Worm (Caenorhabditis elegans) whole organism, late embryonic: ENCODE measurements around the gene K10D11.4.

Experiments used
- ama-1 ChIP-seq: fragments of 150-350 bp; optimal IDR thresholded peaks from 2 replicates; lab custom pipeline; 2014
- che-1 ChIP-seq: sonication (generic microtip); optimal IDR thresholded peaks from 2 replicates; lab custom pipeline; 2016; ENCODE audit warnings: mild to moderate bottlenecking, missing genetic modification characterization, missing compliant biosample characterization
- fkh-10 ChIP-seq: fragments of 150-350 bp; optimal IDR thresholded peaks from 2 replicates; lab custom pipeline; 2014; ENCODE audit warnings: missing biosample characterization, missing genetic modification reagents, missing genetic modification characterization
- hlh-30 ChIP-seq: sonication (generic microtip); optimal IDR thresholded peaks from 2 replicates; lab custom pipeline; 2017; ENCODE audit warnings: antibody characterized with exemption, missing genetic modification characterization, missing compliant biosample characterization; ENCODE audit not compliant: insufficient read depth
- nfya-1 ChIP-seq: sonication (generic microtip); optimal IDR thresholded peaks from 2 replicates; lab custom pipeline; 2017; ENCODE audit warnings: missing genetic modification characterization, mild to moderate bottlenecking, missing compliant biosample characterization, antibody characterized with exemption, moderate library complexity
- rnt-1 ChIP-seq: sonication (generic microtip); optimal IDR thresholded peaks from 2 replicates; lab custom pipeline; 2016; ENCODE audit warnings: missing genetic modification characterization, missing compliant biosample characterization
- sox-4 ChIP-seq: sonication (generic microtip); optimal IDR thresholded peaks from 2 replicates; lab custom pipeline; 2017; ENCODE audit warnings: mild to moderate bottlenecking, missing genetic modification characterization, inconsistent platforms, missing compliant biosample characterization

DNA sequence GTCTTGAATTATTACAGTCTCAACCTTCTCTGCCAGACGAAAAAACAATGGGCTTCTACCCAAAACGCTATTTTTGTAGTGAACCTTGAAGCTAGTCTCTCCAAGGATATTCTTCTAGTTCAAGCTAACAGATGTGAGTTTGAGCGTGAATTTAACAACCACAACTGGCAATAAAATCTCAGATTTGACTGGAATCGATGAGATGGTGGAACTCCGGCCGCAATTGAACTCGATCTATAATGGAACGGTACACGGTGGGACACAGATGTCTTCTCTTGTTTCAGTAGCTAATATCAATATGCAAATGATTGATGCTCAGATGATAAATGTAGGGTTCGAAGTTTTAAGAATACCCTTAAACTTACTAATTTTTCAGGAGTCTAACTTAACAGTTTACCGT lies 16.6 kb downstream of the K10D11.4 start:
- no peak for TF ChIP-seq hlh-30 (tag; lab: Kevin White, UChicago)
- TF ChIP-seq che-1, result no peak
- TF ChIP-seq ama-1 (lab: Kevin White, UChicago), result no peak
- no peak for TF ChIP-seq sox-4 (tag; lab: Kevin White, UChicago)
- TF ChIP-seq rnt-1 (tag; lab: Kevin White, UChicago), result no peak
- no peak for TF ChIP-seq fkh-10 (GFP tag; lab: Kevin White, UChicago)
- no peak for TF ChIP-seq nfya-1 (tag; lab: Kevin White, UChicago)
